Worm (Caenorhabditis elegans) whole organism, L2 larva: Measurements from ENCODE around the gene cal-3.

Source experiments
- ZK546.5 ChIP-seq: sonication (generic microtip); optimal IDR thresholded peaks from 2 replicates; lab custom pipeline; 2017; ENCODE audit warnings: missing biosample characterization, missing genetic modification characterization
- aly-2 ChIP-seq: fragments of 150-350 bp; optimal IDR thresholded peaks from 2 replicates; lab custom pipeline; 2014; ENCODE audit warnings: missing biosample characterization, missing genetic modification characterization
- fos-1 ChIP-seq: fragments of 150-350 bp; optimal IDR thresholded peaks from 2 replicates; lab custom pipeline; 2014; ENCODE audit warnings: missing biosample characterization, missing genetic modification characterization
- lin-39 ChIP-seq: fragments of 150-350 bp; optimal IDR thresholded peaks from 2 replicates; lab custom pipeline; 2014; ENCODE audit warnings: missing biosample characterization, missing genetic modification reagents, missing genetic modification characterization
- nhr-11 ChIP-seq: fragments of 150-350 bp; optimal IDR thresholded peaks from 2 replicates; lab custom pipeline; 2014; ENCODE audit warnings: missing biosample characterization, missing genetic modification characterization
- nhr-12 ChIP-seq: fragments of 150-350 bp; optimal IDR thresholded peaks from 2 replicates; lab custom pipeline; 2014; ENCODE audit warnings: missing biosample characterization, missing genetic modification characterization
- nhr-25 ChIP-seq: fragments of 150-350 bp; sonication (generic microtip); optimal IDR thresholded peaks from 3 replicates; lab custom pipeline; 2014; ENCODE audit warnings: missing biosample characterization, missing genetic modification characterization
- skn-1 ChIP-seq: sonication (generic microtip); optimal IDR thresholded peaks from 2 replicates; lab custom pipeline; 2017; ENCODE audit warnings: missing biosample characterization, missing genetic modification characterization
- snpc-4 ChIP-seq: fragments of 150-350 bp; optimal IDR thresholded peaks from 2 replicates; lab custom pipeline; 2014; ENCODE audit warnings: missing biosample characterization, missing genetic modification characterization
- unc-62 ChIP-seq: fragments of 150-350 bp; optimal IDR thresholded peaks from 2 replicates; lab custom pipeline; 2014; ENCODE audit warnings: missing biosample characterization, missing genetic modification reagents, missing genetic modification characterization

- TF ChIP-seq ZK546.5 (tag; lab: Kevin White, UChicago), result no peak
- TF ChIP-seq fos-1 (tag; lab: Kevin White, UChicago), result no peak
- TF ChIP-seq aly-2 (tag; lab: Kevin White, UChicago), result no peak
- TF ChIP-seq skn-1 (tag; lab: Kevin White, UChicago), result no peak
- TF ChIP-seq nhr-25 (tag; lab: Kevin White, UChicago), result no peak
- TF ChIP-seq unc-62 (GFP tag; lab: Kevin White, UChicago), result no peak
- no peak for TF ChIP-seq nhr-11
- no peak for TF ChIP-seq snpc-4 (tag; lab: Kevin White, UChicago)
- no peak for TF ChIP-seq nhr-12 (tag; lab: Kevin White, UChicago)
- no peak for TF ChIP-seq lin-39 (tag; lab: Kevin White, UChicago)
Measured at ce11 chrIV:3827724-3828123, 7.2 kb downstream of the cal-3 start.
